Fruit fly (Drosophila melanogaster) whole organism, embryonic: Measurements from ENCODE around the gene hgo.

ENCODE experiments used
- Abd-B ChIP-seq: fragments of 200-800 bp; sonication (Bioruptor generic); optimal IDR thresholded peaks from 2 replicates; lab custom pipeline; 2018; ENCODE audit warnings: missing biosample characterization, mild to moderate bottlenecking, missing genetic modification characterization, moderate library complexity
- Aef1 ChIP-seq: fragments of 200-800 bp; sonication (Bioruptor generic); IDR thresholded peaks from 3 replicates; pipeline ENCODE4 v1.3.6; 2022; ENCODE audit warnings: missing biosample characterization, missing genetic modification characterization
- Atf6 ChIP-seq: fragments of 200-800 bp; sonication (Bioruptor generic); IDR thresholded peaks from 2 replicates; pipeline ENCODE4 v1.3.6; 2022; ENCODE audit warnings: missing biosample characterization, missing genetic modification characterization
- CG10209 ChIP-seq: fragments of 200-800 bp; sonication (Bioruptor generic); optimal IDR thresholded peaks from 3 replicates; lab custom pipeline; 2017; ENCODE audit warnings: missing biosample characterization, mild to moderate bottlenecking, missing genetic modification characterization, missing genetic modification reagents
- CG11560 ChIP-seq: fragments of 200-800 bp; sonication (Bioruptor generic); IDR thresholded peaks from 3 replicates; pipeline ENCODE4 v1.3.6; 2022; ENCODE audit warnings: missing biosample characterization, missing genetic modification characterization
- CG12155 ChIP-seq: fragments of 200-800 bp; sonication (Bioruptor generic); optimal IDR thresholded peaks from 3 replicates; lab custom pipeline; 2016; ENCODE audit warnings: missing biosample characterization, missing genetic modification characterization
- CG13624 ChIP-seq: fragments of 200-800 bp; sonication (Bioruptor generic); optimal IDR thresholded peaks from 2 replicates; lab custom pipeline; 2016; ENCODE audit warnings: missing biosample characterization, missing genetic modification characterization
- CG14014 ChIP-seq: fragments of 200-800 bp; sonication (Bioruptor generic); IDR thresholded peaks from 2 replicates; pipeline ENCODE4 v1.3.6; 2022; ENCODE audit warnings: missing biosample characterization, missing genetic modification characterization
- CG14441 ChIP-seq: fragments of 200-800 bp; sonication (Bioruptor generic); IDR thresholded peaks from 2 replicates; pipeline ENCODE4 v1.3.6; 2022; ENCODE audit warnings: missing biosample characterization, missing genetic modification characterization
- CG1602 ChIP-seq: fragments of 200-800 bp; sonication (Bioruptor generic); optimal IDR thresholded peaks from 3 replicates; lab custom pipeline; 2016; ENCODE audit warnings: missing biosample characterization, missing genetic modification characterization
- CG17328 ChIP-seq: fragments of 200-800 bp; sonication (Bioruptor generic); IDR thresholded peaks from 2 replicates; pipeline ENCODE4 v1.3.6; 2022; ENCODE audit warnings: missing biosample characterization, missing genetic modification characterization
- CG18599 ChIP-seq: fragments of 200-800 bp; sonication (Bioruptor generic); optimal IDR thresholded peaks from 3 replicates; lab custom pipeline; 2017; ENCODE audit warnings: missing biosample characterization, missing genetic modification characterization, mild to moderate bottlenecking, moderate library complexity, missing genetic modification reagents
- CG2120 ChIP-seq: fragments of 200-800 bp; sonication (Bioruptor generic); optimal IDR thresholded peaks from 3 replicates; lab custom pipeline; 2016; ENCODE audit warnings: missing biosample characterization, missing genetic modification characterization
- CG2889 ChIP-seq: fragments of 200-800 bp; sonication (Bioruptor generic); IDR thresholded peaks from 3 replicates; pipeline ENCODE4 v1.3.6; 2022; ENCODE audit warnings: missing biosample characterization, missing genetic modification characterization
- CG30403 ChIP-seq: fragments of 200-800 bp; sonication (Bioruptor generic); optimal IDR thresholded peaks from 3 replicates; lab custom pipeline; 2016; ENCODE audit warnings: missing biosample characterization, missing genetic modification characterization
- CG3163 ChIP-seq: fragments of 200-800 bp; sonication (Bioruptor generic); optimal IDR thresholded peaks from 3 replicates; lab custom pipeline; 2016; ENCODE audit warnings: missing biosample characterization, missing genetic modification characterization
- CG3281 ChIP-seq: fragments of 200-800 bp; sonication (Bioruptor generic); optimal IDR thresholded peaks from 3 replicates; lab custom pipeline; 2017; ENCODE audit warnings: missing biosample characterization, mild to moderate bottlenecking, missing genetic modification characterization
- CG3407 ChIP-seq: fragments of 200-800 bp; sonication (Bioruptor generic); optimal IDR thresholded peaks from 2 replicates; lab custom pipeline; 2018; ENCODE audit warnings: missing biosample characterization, mild to moderate bottlenecking, missing genetic modification characterization
- CG3726 ChIP-seq: fragments of 200-800 bp; sonication (Bioruptor generic); IDR thresholded peaks from 3 replicates; pipeline ENCODE4, ENCODE4 v1.3.6; 2022; ENCODE audit warnings: missing biosample characterization, missing genetic modification characterization
- CG6689 ChIP-seq: fragments of 200-800 bp; sonication (Bioruptor generic); IDR thresholded peaks from 2 replicates; pipeline ENCODE4 v1.3.6; 2022; ENCODE audit warnings: missing biosample characterization, missing genetic modification characterization
- CrebB ChIP-seq: fragments of 200-800 bp; sonication (Bioruptor generic); optimal IDR thresholded peaks from 3 replicates; lab custom pipeline; 2018; ENCODE audit warnings: missing biosample characterization, mild to moderate bottlenecking, missing genetic modification characterization
- Deaf1 ChIP-seq: fragments of 200-800 bp; optimal IDR thresholded peaks from 3 replicates; lab custom pipeline; 2019; ENCODE audit warnings: missing biosample characterization, mild to moderate bottlenecking, missing genetic modification characterization, moderate library complexity
- Doc3 ChIP-seq: fragments of 200-800 bp; sonication (Bioruptor generic); IDR thresholded peaks from 3 replicates; pipeline ENCODE4 v1.3.6; 2022; ENCODE audit warnings: missing biosample characterization, missing genetic modification characterization; ENCODE audit not compliant: partially characterized antibody
- Drgx ChIP-seq: fragments of 200-800 bp; sonication (Bioruptor generic); IDR thresholded peaks from 2 replicates; pipeline ENCODE4 v1.3.6; 2022; ENCODE audit warnings: missing biosample characterization, missing genetic modification characterization
- H15 ChIP-seq: fragments of 200-800 bp; sonication (Bioruptor generic); IDR thresholded peaks from 3 replicates; pipeline ENCODE4 v1.3.6; 2022; ENCODE audit warnings: missing biosample characterization, missing genetic modification characterization
- Med ChIP-seq: fragments of 200-800 bp; sonication (Bioruptor generic); peaks from one replicate; lab custom pipeline; 2016; ENCODE audit warnings: missing biosample characterization, missing genetic modification characterization, mild to moderate bottlenecking, inconsistent platforms, moderate library complexity
- Meics ChIP-seq: fragments of 200-800 bp; sonication (Bioruptor generic); optimal IDR thresholded peaks from 2 replicates; lab custom pipeline; 2017; ENCODE audit warnings: missing biosample characterization, mild to moderate bottlenecking, missing genetic modification characterization
- Poxn ChIP-seq: fragments of 200-800 bp; sonication (Bioruptor generic); IDR thresholded peaks from 2 replicates; pipeline ENCODE4 v1.3.6; 2022; ENCODE audit warnings: missing biosample characterization, missing genetic modification characterization
- Trl ChIP-seq, 3 experiments: fragments of >200 bp in 2 of 3; fragments of 200-800 bp in 1 of 3; sonication (Bioruptor generic) in 1 of 3; optimal IDR thresholded peaks; 2 replicates in 1 of 3; 3 replicates in 2 of 3; lab custom pipeline; 2016 to 2017; ENCODE audit warnings: missing biosample characterization in 1 of 3, missing genetic modification characterization in 1 of 3
- Usf ChIP-seq: fragments of 200-800 bp; sonication (Bioruptor generic); optimal IDR thresholded peaks from 2 replicates; lab custom pipeline; 2017; ENCODE audit warnings: missing genotype, missing biosample characterization, missing genetic modification characterization
- abd-A ChIP-seq: fragments of 200-800 bp; sonication (Bioruptor generic); optimal IDR thresholded peaks from 3 replicates; lab custom pipeline; 2019; ENCODE audit warnings: missing biosample characterization, mild to moderate bottlenecking, missing genetic modification characterization, moderate library complexity
- ase ChIP-seq: fragments of 200-800 bp; sonication (Bioruptor generic); IDR thresholded peaks from 3 replicates; pipeline ENCODE4 v1.3.6; 2022; ENCODE audit warnings: missing biosample characterization, missing genetic modification characterization
- bcd ChIP-seq: fragments of 200-800 bp; sonication (Bioruptor generic); optimal IDR thresholded peaks from 2 replicates; lab custom pipeline; 2017; ENCODE audit warnings: missing biosample characterization, mild to moderate bottlenecking, missing genetic modification characterization
- chif ChIP-seq, 2 experiments: fragments of 200-800 bp; sonication (Bioruptor generic); optimal IDR thresholded peaks; 3 replicates each; lab custom pipeline; 2016; ENCODE audit warnings: missing biosample characterization in 2 of 2, missing genetic modification characterization in 2 of 2
- ci ChIP-seq: fragments of 200-800 bp; sonication (Bioruptor generic); IDR thresholded peaks from 3 replicates; pipeline ENCODE4 v1.3.6; 2022; ENCODE audit warnings: missing biosample characterization, missing genetic modification characterization
- esg ChIP-seq: fragments of 200-800 bp; sonication (Bioruptor generic); conservative IDR thresholded peaks from 2 replicates; pipeline ENCODE4 v1.3.6; 2022; ENCODE audit warnings: missing biosample characterization, missing genetic modification characterization
- eve ChIP-seq, 2 experiments: fragments of >200 bp; optimal IDR thresholded peaks; 2 replicates each; lab custom pipeline; 2017; ENCODE audit warnings: missing biosample characterization in 2 of 2, missing genetic modification characterization in 2 of 2
- lab ChIP-seq: fragments of 200-800 bp; sonication (Bioruptor generic); optimal IDR thresholded peaks from 3 replicates; lab custom pipeline; 2017; ENCODE audit warnings: missing biosample characterization, missing genetic modification characterization, mild to moderate bottlenecking, moderate library complexity, missing genetic modification reagents
- lbe ChIP-seq: fragments of 200-800 bp; sonication (Bioruptor generic); optimal IDR thresholded peaks from 2 replicates; lab custom pipeline; 2016; ENCODE audit warnings: missing biosample characterization, mild to moderate bottlenecking, missing genetic modification characterization
- mam ChIP-seq: fragments of 200-800 bp; sonication (Bioruptor generic); optimal IDR thresholded peaks from 3 replicates; lab custom pipeline; 2016; ENCODE audit warnings: missing biosample characterization, missing genetic modification characterization
- ranshi ChIP-seq: fragments of 200-800 bp; sonication (Bioruptor generic); IDR thresholded peaks from 2 replicates; pipeline ENCODE4 v1.3.6; 2022; ENCODE audit warnings: missing biosample characterization, missing genetic modification characterization
- scrt ChIP-seq: fragments of 200-800 bp; sonication (Bioruptor generic); optimal IDR thresholded peaks from 2 replicates; lab custom pipeline; 2018; ENCODE audit warnings: missing biosample characterization, mild to moderate bottlenecking, missing genetic modification characterization, moderate library complexity
- sens ChIP-seq: fragments of 200-800 bp; sonication (Bioruptor generic); peaks from one replicate; lab custom pipeline; 2016; ENCODE audit warnings: missing biosample characterization, missing genetic modification characterization
- sqz ChIP-seq: fragments of 200-800 bp; sonication (Bioruptor generic); optimal IDR thresholded peaks from 3 replicates; lab custom pipeline; 2018; ENCODE audit warnings: missing biosample characterization, mild to moderate bottlenecking, missing genetic modification characterization
- sr ChIP-seq: fragments of 200-800 bp; sonication (Bioruptor generic); IDR thresholded peaks from 3 replicates; pipeline ENCODE4 v1.3.6; 2022; ENCODE audit warnings: missing biosample characterization, missing genetic modification characterization
- sug ChIP-seq: fragments of 200-800 bp; optimal IDR thresholded peaks from 2 replicates; lab custom pipeline; 2019; ENCODE audit warnings: missing biosample characterization, mild to moderate bottlenecking, missing genetic modification characterization, moderate library complexity
- tll ChIP-seq, 2 experiments: fragments of 200-800 bp in 1 of 2; fragments of >200 bp in 1 of 2; sonication (Bioruptor generic) in 1 of 2; optimal IDR thresholded peaks; 2 replicates each; lab custom pipeline; 2017 to 2019; ENCODE audit warnings: missing biosample characterization in 2 of 2, missing genetic modification characterization in 2 of 2, mild to moderate bottlenecking in 1 of 2, moderate library complexity in 1 of 2

Gene hgo

dm6 chr2L:11148969-11149368, 12.8 kb downstream of the hgo start, which contains the start of gene Gyc32E:
Gyc32E (minus strand) TSS chr2L:11149101.
- TF ChIP-seq CG11560 (no peak), sr (no peak), scrt (GFP tag; lab: Kevin White, UChicago) (peak; percentile 54), eve (GFP tag; optimal IDR thresholded peaks at IDR 0.05; lab: Kevin White, UChicago) (no peak), Deaf1 (tag; lab: Kevin White, UChicago) (peak; percentile 84), CrebB (tag; lab: Kevin White, UChicago) (no peak), CG3281 (GFP tag; lab: Kevin White, UChicago) (no peak)

DNA sequence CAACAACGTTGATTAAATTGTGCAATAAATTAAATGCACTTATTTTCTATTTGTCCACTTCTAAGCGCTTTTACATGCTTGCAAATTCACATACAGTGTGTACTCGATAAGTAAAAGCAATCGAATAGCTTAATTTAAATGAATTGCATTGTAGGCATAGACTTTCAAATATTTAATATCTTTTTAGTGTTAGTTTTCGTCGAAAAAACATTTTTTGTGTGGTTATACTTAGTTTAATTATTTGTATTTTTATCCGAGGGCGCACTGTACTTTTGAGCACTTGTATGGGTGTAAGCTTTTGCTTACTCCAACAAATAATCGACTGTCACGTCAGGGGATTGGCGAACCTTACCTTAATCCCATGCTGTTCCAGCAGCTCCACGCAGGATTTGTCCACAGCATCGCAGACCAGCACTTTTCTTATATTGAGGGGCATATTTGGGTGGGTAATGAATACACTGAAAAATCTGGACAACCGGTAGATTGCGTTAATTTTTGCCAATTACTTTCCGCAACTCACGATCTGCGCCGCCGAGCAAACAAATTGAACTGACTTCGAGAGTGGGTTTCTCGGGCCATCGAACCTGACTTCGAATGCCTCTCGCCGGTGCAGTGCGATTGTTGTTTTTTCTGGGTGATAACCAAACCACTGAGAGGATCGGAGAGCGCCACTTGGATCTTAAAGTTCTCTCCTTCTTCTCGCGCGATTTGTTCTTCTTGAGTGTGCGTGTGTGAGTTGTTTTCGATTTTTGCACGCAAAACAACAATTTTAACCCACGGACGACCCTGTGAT, 19.2 kb downstream of the hgo start, which contains the start of gene CG6287:
TSS of gene CG6287 (minus strand) at position 556 of the 793 bp plus-strand sequence.
- TF ChIP-seq CG10209 (GFP tag; lab: Kevin White, UChicago): peak; percentile 5
- TF ChIP-seq sug (tag; lab: Kevin White, UChicago): no peak
- TF ChIP-seq lab (GFP tag; lab: Kevin White, UChicago): peak; percentile 32
- TF ChIP-seq ci (GFP tag; lab: Robert Waterston, UW): no peak
- no peak for TF ChIP-seq CG2889 (GFP tag; lab: Robert Waterston, UW)
- TF ChIP-seq eve (GFP tag; optimal IDR thresholded peaks at IDR 0.05; lab: Kevin White, UChicago): peak in 1 of 2 experiments; percentile 27
- no peak for TF ChIP-seq CG3726 (GFP tag; lab: Robert Waterston, UW)
- peak; percentile 43; the same call in 2 of the 3 replicates for TF ChIP-seq Aef1 (GFP tag; lab: Robert Waterston, UW)
- TF ChIP-seq H15 (GFP tag; lab: Robert Waterston, UW): no peak
- peak; percentile 18 for TF ChIP-seq CG30403 (GFP tag; lab: Kevin White, UChicago)
- 0 out of 2 replicates have a peak, but pooled peaks have one; percentile 31 for TF ChIP-seq CG14014 (GFP tag; lab: Robert Waterston, UW)
- TF ChIP-seq ranshi (GFP tag; lab: Robert Waterston, UW): peak; percentile 30; the same call in 1 of the 2 replicates
- TF ChIP-seq CG1602 (GFP tag; lab: Kevin White, UChicago): peak; percentile 6
- no peak for TF ChIP-seq Doc3 (GFP tag; lab: Robert Waterston, UW)
- peak; percentile 59 for TF ChIP-seq CG2120 (GFP tag; lab: Kevin White, UChicago)
- TF ChIP-seq Drgx (GFP tag; lab: Robert Waterston, UW): peak; percentile 97
- peak; percentile 63 for TF ChIP-seq Med (GFP tag; lab: Kevin White, UChicago)
- TF ChIP-seq Abd-B (GFP tag; lab: Kevin White, UChicago): no peak
- 0 out of 2 replicates have a peak, but pooled peaks have one; percentile 13 for TF ChIP-seq esg (GFP tag; lab: Robert Waterston, UW)
- TF ChIP-seq chif (GFP tag; optimal IDR thresholded peaks at IDR 0.05; lab: Kevin White, UChicago): peak in 1 of 2 experiments; percentile 7
- TF ChIP-seq CG3407 (GFP tag; lab: Kevin White, UChicago): no peak
- peak; percentile 25 for TF ChIP-seq CG18599
- peak in 1 of 2 experiments; percentile 19 for TF ChIP-seq Trl (optimal IDR thresholded peaks at IDR 0.05; lab: Kevin White, UChicago)
- TF ChIP-seq Trl (GFP tag; optimal IDR thresholded peaks at IDR 0.05; lab: Kevin White, UChicago): no peak
- no peak for TF ChIP-seq Atf6 (GFP tag; lab: Robert Waterston, UW)
- peak; percentile 68 for TF ChIP-seq CG14441 (GFP tag; lab: Robert Waterston, UW)
- no peak for TF ChIP-seq bcd (GFP tag; lab: Kevin White, UChicago)
- TF ChIP-seq abd-A (tag; lab: Kevin White, UChicago): no peak
- peak; percentile 59; the same call in 1 of the 2 replicates for TF ChIP-seq CG17328 (GFP tag; lab: Robert Waterston, UW)
- peak; percentile 20 for TF ChIP-seq CG12155 (GFP tag; lab: Kevin White, UChicago)
- TF ChIP-seq Poxn (GFP tag; lab: Robert Waterston, UW): no peak
- TF ChIP-seq tll (GFP tag; optimal IDR thresholded peaks at IDR 0.05; lab: Kevin White, UChicago): no peak
- peak; percentile 12 for TF ChIP-seq Usf (GFP tag; lab: Kevin White, UChicago)
- no peak for TF ChIP-seq sqz (GFP tag; lab: Kevin White, UChicago)
- 0 out of 2 replicates have a peak, but pooled peaks have one; percentile 7 for TF ChIP-seq CG6689 (GFP tag; lab: Robert Waterston, UW)
- peak; percentile 15 for TF ChIP-seq CG13624 (GFP tag; lab: Kevin White, UChicago)
- TF ChIP-seq Meics (GFP tag; lab: Kevin White, UChicago): peak; percentile 34
- TF ChIP-seq CG3163 (GFP tag; lab: Kevin White, UChicago): no peak
- 0 out of 3 replicates have a peak, but pooled peaks have one; percentile 26 for TF ChIP-seq ase
- TF ChIP-seq lbe (GFP tag; lab: Kevin White, UChicago): peak; percentile 72
- peak; percentile 51 for TF ChIP-seq sens
- TF ChIP-seq mam (GFP tag; lab: Kevin White, UChicago): peak; percentile 37
